Fruit fly (Drosophila melanogaster) whole organism, wandering third instar larva: ENCODE measurements around the gene yellow-h.

Experiments used
- Abd-B ChIP-seq: fragments of >200 bp; optimal IDR thresholded peaks from 2 replicates; lab custom pipeline; 2017; ENCODE audit warnings: missing biosample characterization, missing genetic modification characterization
- CG32264 ChIP-seq: fragments of 200-800 bp; sonication (Bioruptor generic); optimal IDR thresholded peaks from 2 replicates; lab custom pipeline; 2016; ENCODE audit warnings: missing biosample characterization, missing genetic modification characterization
- CG9705 ChIP-seq: fragments of 200-800 bp; sonication (Bioruptor generic); optimal IDR thresholded peaks from 2 replicates; lab custom pipeline; 2018; ENCODE audit warnings: missing biosample characterization, mild to moderate bottlenecking, missing genetic modification characterization
- CrebA ChIP-seq: fragments of 200-800 bp; sonication (Bioruptor generic); optimal IDR thresholded peaks from 2 replicates; lab custom pipeline; 2016; ENCODE audit warnings: missing biosample characterization, mild to moderate bottlenecking, missing genetic modification characterization, borderline replicate concordance
- Dif ChIP-seq: fragments of 200-275, 200-300 bp; sonication (Bioruptor generic); optimal IDR thresholded peaks from 2 replicates; lab custom pipeline; 2018; ENCODE audit warnings: missing biosample characterization, missing genetic modification characterization; ENCODE audit not compliant: partially characterized antibody
- GATAd ChIP-seq: sonication (Bioruptor generic); optimal IDR thresholded peaks from 2 replicates; lab custom pipeline; 2016; ENCODE audit warnings: missing biosample characterization, missing genetic modification characterization
- HLH106 ChIP-seq: fragments of 200-800 bp; optimal IDR thresholded peaks from 3 replicates; lab custom pipeline; 2019; ENCODE audit warnings: missing biosample characterization, mild to moderate bottlenecking, missing genetic modification characterization, moderate library complexity
- Hnf4 ChIP-seq: fragments of 200-800 bp; sonication (Bioruptor generic); optimal IDR thresholded peaks from 2 replicates; lab custom pipeline; 2016; ENCODE audit warnings: missing biosample characterization, mild to moderate bottlenecking, missing genetic modification characterization
- Hr78 ChIP-seq: fragments of >200 bp; optimal IDR thresholded peaks from 2 replicates; lab custom pipeline; 2017; ENCODE audit warnings: missing biosample characterization, missing genetic modification characterization
- Hr83 ChIP-seq: fragments of 200-300 bp; sonication (Bioruptor generic); optimal IDR thresholded peaks from 2 replicates; lab custom pipeline; 2016; ENCODE audit warnings: missing biosample characterization, mild to moderate bottlenecking, missing genetic modification characterization, moderate library complexity; ENCODE audit not compliant: poor library complexity, severe bottlenecking
- Mio ChIP-seq: sonication (Bioruptor generic); optimal IDR thresholded peaks from 2 replicates; lab custom pipeline; 2016; ENCODE audit warnings: missing biosample characterization, missing genetic modification characterization
- Myc ChIP-seq: fragments of >200 bp; optimal IDR thresholded peaks from 2 replicates; lab custom pipeline; 2017
- N ChIP-seq: fragments of >200 bp; optimal IDR thresholded peaks from 2 replicates; lab custom pipeline; 2018; ENCODE audit warnings: missing biosample characterization, missing external identifiers, missing genetic modification characterization
- OdsH ChIP-seq: fragments of 200-800 bp; sonication (Bioruptor generic); optimal IDR thresholded peaks from 2 replicates; lab custom pipeline; 2016; ENCODE audit warnings: missing biosample characterization, mild to moderate bottlenecking, missing genetic modification characterization
- Rel ChIP-seq, 2 experiments: fragments of 200-800 bp; sonication (Bioruptor generic) in 1 of 2; optimal IDR thresholded peaks; 2 replicates in 1 of 2; 3 replicates in 1 of 2; lab custom pipeline; 2016 to 2019; ENCODE audit warnings: mild to moderate bottlenecking in 2 of 2, missing biosample characterization in 2 of 2, missing genetic modification characterization in 2 of 2, moderate library complexity in 1 of 2
- Sp1 ChIP-seq: fragments of 200-800 bp; sonication (Bioruptor generic); optimal IDR thresholded peaks from 3 replicates; lab custom pipeline; 2019; ENCODE audit warnings: missing biosample characterization, mild to moderate bottlenecking, missing genetic modification characterization, moderate library complexity
- Vsx2 ChIP-seq: fragments of 200-300, 225-300 bp; sonication (Bioruptor generic); optimal IDR thresholded peaks from 2 replicates; lab custom pipeline; 2018; ENCODE audit warnings: missing biosample characterization, missing genetic modification characterization; ENCODE audit not compliant: partially characterized antibody
- br ChIP-seq: fragments of 200-800 bp; sonication (Bioruptor generic); optimal IDR thresholded peaks from 2 replicates; lab custom pipeline; 2016; ENCODE audit warnings: missing biosample characterization, missing genetic modification characterization
- brk ChIP-seq: fragments of 200-800 bp; sonication (Bioruptor generic); optimal IDR thresholded peaks from 2 replicates; lab custom pipeline; 2016; ENCODE audit warnings: missing biosample characterization, mild to moderate bottlenecking, missing genetic modification characterization
- dmrt93B ChIP-seq: fragments of 200-800 bp; sonication (Bioruptor generic); optimal IDR thresholded peaks from 2 replicates; lab custom pipeline; 2018; ENCODE audit warnings: missing biosample characterization, mild to moderate bottlenecking, missing genetic modification characterization
- dsf ChIP-seq: sonication (Bioruptor generic); optimal IDR thresholded peaks from 2 replicates; lab custom pipeline; 2016; ENCODE audit warnings: missing biosample characterization, missing genetic modification characterization, borderline replicate concordance
- fru ChIP-seq: fragments of 200-800 bp; sonication (Bioruptor generic); optimal IDR thresholded peaks from 3 replicates; lab custom pipeline; 2016; ENCODE audit warnings: missing biosample characterization, mild to moderate bottlenecking, missing genetic modification characterization
- h ChIP-seq: fragments of 200-800 bp; sonication (Bioruptor generic); optimal IDR thresholded peaks from 3 replicates; lab custom pipeline; 2016; ENCODE audit warnings: missing biosample characterization, mild to moderate bottlenecking, missing genetic modification characterization
- psq ChIP-seq: fragments of 200-800 bp; sonication (Bioruptor generic); optimal IDR thresholded peaks from 3 replicates; lab custom pipeline; 2017; ENCODE audit warnings: missing biosample characterization, mild to moderate bottlenecking, missing genetic modification characterization, moderate library complexity
- rgr ChIP-seq: fragments of 200-800 bp; sonication (Bioruptor generic); optimal IDR thresholded peaks from 3 replicates; lab custom pipeline; 2016; ENCODE audit warnings: missing biosample characterization, mild to moderate bottlenecking, missing genetic modification characterization
- sage ChIP-seq: fragments of 200-800 bp; sonication (Bioruptor generic); optimal IDR thresholded peaks from 2 replicates; lab custom pipeline; 2016; ENCODE audit warnings: missing biosample characterization, mild to moderate bottlenecking, missing genetic modification characterization
- usp ChIP-seq: fragments of >200 bp; optimal IDR thresholded peaks from 2 replicates; lab custom pipeline; 2017; ENCODE audit warnings: missing biosample characterization, missing genetic modification characterization
- woc ChIP-seq: sonication (Bioruptor generic); optimal IDR thresholded peaks from 2 replicates; lab custom pipeline; 2016; ENCODE audit warnings: missing biosample characterization, mild to moderate bottlenecking, missing genetic modification characterization

yellow-h gene

DNA sequence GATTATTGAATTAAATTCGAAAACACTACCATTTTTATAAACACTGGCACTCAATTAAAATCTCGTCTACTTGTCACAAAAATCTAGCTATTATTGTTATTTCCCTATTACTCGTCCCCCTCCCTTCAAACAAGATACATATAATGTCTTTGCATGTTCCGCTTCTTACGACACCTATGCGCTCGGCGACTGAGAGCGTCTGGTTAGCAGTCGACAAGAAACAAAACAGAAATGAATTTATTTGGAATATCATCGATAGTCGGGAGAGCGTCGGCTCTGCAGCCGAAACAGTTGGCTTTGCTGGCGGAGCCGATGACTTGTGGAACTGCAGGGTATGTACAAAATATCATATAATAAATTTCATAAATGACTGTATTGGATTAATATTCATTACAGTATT is 46.1 kb upstream of the yellow-h start:
- TF ChIP-seq usp (no peak), Dif (GFP tag; lab: Kevin White, UChicago) (no peak), dsf (GFP tag; lab: Kevin White, UChicago) (no peak), Abd-B (no peak), GATAd (GFP tag; lab: Kevin White, UChicago) (no peak), psq (no peak), CrebA (GFP tag; lab: Kevin White, UChicago) (no peak), Hnf4 (no peak)

DNA sequence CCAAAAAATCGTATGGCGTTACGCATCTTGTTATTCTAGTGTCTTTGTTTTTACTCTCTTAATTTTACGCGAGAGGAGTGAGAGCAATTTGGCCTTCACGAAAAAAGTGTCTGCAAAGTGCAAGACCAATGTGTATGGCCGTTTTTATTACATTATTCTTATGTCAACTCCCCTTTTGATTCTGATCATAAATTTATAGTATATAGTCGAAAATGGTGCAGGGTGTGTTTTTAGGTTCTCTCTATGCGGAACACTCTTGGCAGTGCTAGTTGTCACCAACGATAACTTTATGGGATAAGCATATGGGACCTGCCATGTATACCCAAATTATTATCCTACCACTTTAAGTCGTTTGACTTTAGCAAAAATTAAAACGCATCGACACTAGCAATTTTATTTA is 44.0 kb upstream of the yellow-h start:
- TF ChIP-seq dmrt93B (GFP tag; lab: Kevin White, UChicago), result no peak
- TF ChIP-seq Sp1 (GFP tag; lab: Kevin White, UChicago), result no peak
- no peak for TF ChIP-seq Hr83 (GFP tag; lab: Kevin White, UChicago)
- TF ChIP-seq sage, result no peak
- no peak for TF ChIP-seq Abd-B
- TF ChIP-seq CG32264 (GFP tag; lab: Kevin White, UChicago), result no peak
- no peak for TF ChIP-seq brk
- no peak for TF ChIP-seq OdsH (GFP tag; lab: Kevin White, UChicago)
- no peak for TF ChIP-seq woc
- no peak for TF ChIP-seq Mio (GFP tag; lab: Kevin White, UChicago)
- no peak for TF ChIP-seq h (GFP tag; lab: Kevin White, UChicago)
- TF ChIP-seq Rel (GFP tag; optimal IDR thresholded peaks at IDR 0.05; lab: Kevin White, UChicago), result no peak
- TF ChIP-seq Rel (tag; optimal IDR thresholded peaks at IDR 0.05; lab: Kevin White, UChicago), result no peak
- TF ChIP-seq br (GFP tag; lab: Kevin White, UChicago), result no peak
- TF ChIP-seq Myc (lab: Kevin White, UChicago), result no peak

DNA sequence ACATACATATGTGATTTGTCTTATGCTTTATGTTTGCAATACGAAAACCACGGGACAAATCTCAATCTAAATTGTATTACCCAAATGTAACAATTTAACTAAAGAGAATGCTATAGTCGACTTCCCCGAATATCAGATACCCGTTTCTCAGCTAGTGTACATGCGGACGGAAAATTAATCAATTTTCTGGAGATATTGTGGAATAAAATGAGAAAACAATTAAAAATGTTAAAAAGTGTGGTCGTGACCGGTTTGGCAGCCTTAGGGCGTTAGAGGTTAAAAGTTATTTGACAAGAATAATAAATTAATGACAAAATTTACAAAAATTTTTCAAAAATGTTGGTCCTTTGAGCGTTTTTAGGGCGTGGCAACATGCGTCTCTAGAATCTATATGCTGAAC is 35.2 kb upstream of the yellow-h start:
- TF ChIP-seq sage (no peak), Abd-B (no peak), Hr83 (GFP tag; lab: Kevin White, UChicago) (no peak)

DNA sequence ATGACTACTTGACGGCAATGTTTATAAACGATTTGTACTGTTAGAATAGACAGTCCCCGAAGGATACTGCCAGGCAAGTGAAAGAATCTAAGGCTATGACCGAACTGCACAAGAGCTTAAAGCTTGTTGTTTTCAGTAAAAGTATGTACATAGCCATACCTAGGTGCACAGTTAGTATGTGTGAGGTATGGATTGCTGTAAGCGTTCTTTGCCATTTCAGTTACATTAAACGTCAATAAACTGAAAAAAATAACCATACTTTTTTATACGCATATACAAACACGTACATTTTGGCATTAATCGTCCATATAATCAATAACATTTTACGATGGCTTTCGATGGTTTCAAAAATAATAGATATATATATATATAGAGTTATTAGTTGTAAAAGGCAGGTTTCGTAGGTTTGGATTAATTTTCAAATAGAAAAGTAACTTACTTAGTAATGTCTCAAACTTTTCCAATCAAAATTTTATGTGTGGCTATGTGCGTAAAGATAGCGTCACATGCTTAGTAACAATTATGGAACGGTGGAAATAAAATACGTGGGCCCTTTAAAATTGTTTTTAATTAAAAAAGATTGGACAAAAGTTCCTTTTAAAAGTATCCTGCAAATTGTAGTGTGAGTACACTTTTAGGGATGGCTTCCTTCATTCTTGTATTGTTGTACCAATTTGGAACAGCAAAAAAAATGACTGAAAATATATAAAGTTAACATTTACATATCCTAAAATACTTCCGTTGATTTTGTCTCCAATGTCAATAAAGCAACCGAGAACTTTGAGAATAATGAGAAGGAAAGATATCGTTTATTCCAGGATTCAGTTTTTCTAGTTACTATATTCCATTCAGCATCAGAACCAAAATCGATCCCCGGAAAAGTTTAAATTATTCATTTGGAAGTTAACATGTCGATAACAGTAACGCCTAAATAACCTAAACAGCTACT is 34.1 kb upstream of the yellow-h start, which contains the start of gene Abcd1:
TSS of gene Abcd1 (minus strand) at position 444 of the 949 bp plus-strand sequence.
- TF ChIP-seq HLH106 (tag; lab: Kevin White, UChicago), result no peak
- TF ChIP-seq woc, result peak; percentile 69
- peak; percentile 52 for TF ChIP-seq N (GFP tag; lab: Kevin White, UChicago)

DNA sequence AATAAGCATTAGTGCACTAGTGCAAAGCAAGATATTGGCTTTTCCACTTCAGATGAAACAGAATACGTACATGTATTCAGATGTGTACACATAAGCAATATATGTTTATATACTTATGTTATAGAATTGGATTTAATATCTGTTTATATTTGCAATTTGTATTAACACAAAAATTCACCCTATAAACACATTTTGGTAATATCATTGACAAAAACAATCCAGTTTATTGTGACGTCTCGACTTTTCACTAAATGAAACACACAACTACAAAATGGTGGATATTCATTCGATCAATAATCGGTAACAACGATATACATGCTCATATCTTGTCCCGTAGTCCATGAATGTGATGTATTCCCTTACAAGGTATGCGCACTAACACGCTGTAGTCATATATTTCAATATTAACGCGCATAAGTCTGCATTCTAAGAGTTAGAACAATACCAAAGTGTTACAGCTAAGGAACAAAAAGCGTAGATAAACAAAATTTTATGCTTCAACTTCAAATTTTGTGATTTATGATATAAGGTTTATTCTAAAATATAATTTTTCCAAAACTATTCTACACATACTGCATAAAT is 22.0 kb upstream of the yellow-h start, which contains the start of gene CG31998:
TSS of gene CG31998 (minus strand) at position 275 of the 582 bp plus-strand sequence.
- TF ChIP-seq CG9705 (GFP tag; lab: Kevin White, UChicago) (no peak), br (GFP tag; lab: Kevin White, UChicago) (no peak), Myc (lab: Kevin White, UChicago) (peak; percentile 26), woc (peak; percentile 85), fru (GFP tag; lab: Kevin White, UChicago) (no peak), N (GFP tag; lab: Kevin White, UChicago) (peak; percentile 88), Sp1 (GFP tag; lab: Kevin White, UChicago) (no peak), rgr (no peak), Vsx2 (GFP tag; lab: Kevin White, UChicago) (no peak), Hnf4 (no peak), dsf (GFP tag; lab: Kevin White, UChicago) (no peak), OdsH (GFP tag; lab: Kevin White, UChicago) (no peak), Rel (GFP tag; optimal IDR thresholded peaks at IDR 0.05; lab: Kevin White, UChicago) (no peak), Rel (tag; optimal IDR thresholded peaks at IDR 0.05; lab: Kevin White, UChicago) (no peak), GATAd (GFP tag; lab: Kevin White, UChicago) (no peak), psq (no peak), sage (peak; percentile 45), Hr78 (GFP tag; lab: Kevin White, UChicago) (peak; percentile 62), CrebA (GFP tag; lab: Kevin White, UChicago) (no peak), brk (peak; percentile 2)
- TF ChIP-seq, all 38 proteins: peak for 6
